Fruit fly (Drosophila melanogaster) whole organism, embryonic: ENCODE data around the gene CG43248.

Experiments
- BEAF-32 ChIP-seq: fragments of 200-800 bp; sonication (Bioruptor generic); optimal IDR thresholded peaks from 3 replicates; lab custom pipeline; 2017; ENCODE audit warnings: missing biosample characterization, missing genetic modification characterization, mild to moderate bottlenecking, moderate library complexity, missing genetic modification reagents
- CG10959 ChIP-seq: fragments of 200-800 bp; sonication (Bioruptor generic); IDR thresholded peaks from 2 replicates; pipeline ENCODE4 v1.3.6; 2022; ENCODE audit warnings: missing biosample characterization, missing genetic modification characterization
- CG13123 ChIP-seq: fragments of 200-800 bp; sonication (Bioruptor generic); optimal IDR thresholded peaks from 2 replicates; lab custom pipeline; 2016; ENCODE audit warnings: missing biosample characterization, missing genetic modification characterization
- CG15601 ChIP-seq: fragments of 200-800 bp; sonication (Bioruptor generic); optimal IDR thresholded peaks from 3 replicates; lab custom pipeline; 2019; ENCODE audit warnings: missing biosample characterization, mild to moderate bottlenecking, missing genetic modification characterization, moderate library complexity
- CG1602 ChIP-seq: fragments of 200-800 bp; sonication (Bioruptor generic); optimal IDR thresholded peaks from 3 replicates; lab custom pipeline; 2016; ENCODE audit warnings: missing biosample characterization, missing genetic modification characterization
- CG18011 ChIP-seq: fragments of 200-800 bp; sonication (Bioruptor generic); optimal IDR thresholded peaks from 2 replicates; lab custom pipeline; 2017; ENCODE audit warnings: missing biosample characterization, missing genetic modification characterization, mild to moderate bottlenecking, moderate library complexity, missing genotype
- CG18599 ChIP-seq: fragments of 200-800 bp; sonication (Bioruptor generic); optimal IDR thresholded peaks from 3 replicates; lab custom pipeline; 2017; ENCODE audit warnings: missing biosample characterization, missing genetic modification characterization, mild to moderate bottlenecking, moderate library complexity, missing genetic modification reagents
- CG2116 ChIP-seq: fragments of 200-800 bp; sonication (Bioruptor generic); optimal IDR thresholded peaks from 3 replicates; lab custom pipeline; 2018; ENCODE audit warnings: missing biosample characterization, mild to moderate bottlenecking, missing genetic modification characterization
- CG2199 ChIP-seq: fragments of 200-800 bp; sonication (Bioruptor generic); IDR thresholded peaks from 3 replicates; pipeline ENCODE4 v1.3.6; 2022; ENCODE audit warnings: missing biosample characterization, missing genetic modification characterization
- CG3065 ChIP-seq: fragments of 200-800 bp; sonication (Bioruptor generic); optimal IDR thresholded peaks from 2 replicates; lab custom pipeline; 2016; ENCODE audit warnings: missing biosample characterization, missing genetic modification characterization
- CG33557 ChIP-seq: fragments of 200-800 bp; sonication (Bioruptor generic); optimal IDR thresholded peaks from 2 replicates; lab custom pipeline; 2019; ENCODE audit warnings: missing biosample characterization, mild to moderate bottlenecking, missing genetic modification characterization, moderate library complexity
- CG6689 ChIP-seq: fragments of 200-800 bp; sonication (Bioruptor generic); IDR thresholded peaks from 2 replicates; pipeline ENCODE4 v1.3.6; 2022; ENCODE audit warnings: missing biosample characterization, missing genetic modification characterization
- CG7271 ChIP-seq: fragments of 200-800 bp; sonication (Bioruptor generic); optimal IDR thresholded peaks from 2 replicates; lab custom pipeline; 2018; ENCODE audit warnings: missing biosample characterization, mild to moderate bottlenecking, missing genetic modification characterization, moderate library complexity
- CG8089 ChIP-seq: fragments of 200-800 bp; sonication (Bioruptor generic); optimal IDR thresholded peaks from 3 replicates; lab custom pipeline; 2016; ENCODE audit warnings: missing biosample characterization, missing genetic modification characterization
- CG9215 ChIP-seq: fragments of 200-800 bp; sonication (Bioruptor generic); IDR thresholded peaks from 2 replicates; pipeline ENCODE4 v1.3.6; 2022; ENCODE audit warnings: missing biosample characterization, missing genetic modification characterization
- CG9817 ChIP-seq: fragments of 200-800 bp; sonication (Bioruptor generic); optimal IDR thresholded peaks from 2 replicates; lab custom pipeline; 2018; ENCODE audit warnings: missing biosample characterization, mild to moderate bottlenecking, missing genetic modification characterization, moderate library complexity
- CTCF ChIP-seq: fragments of 200-800 bp; sonication (Bioruptor generic); optimal IDR thresholded peaks from 2 replicates; lab custom pipeline; 2017; ENCODE audit warnings: missing biosample characterization, mild to moderate bottlenecking, missing genetic modification characterization, moderate library complexity
- Dad ChIP-seq: fragments of 200-800 bp; sonication (Bioruptor generic); optimal IDR thresholded peaks from 3 replicates; lab custom pipeline; 2016; ENCODE audit warnings: missing biosample characterization, missing genetic modification characterization
- Dref ChIP-seq: fragments of 200-800 bp; sonication (Bioruptor generic); IDR thresholded peaks from 2 replicates; pipeline ENCODE4 v1.3.6; 2022; ENCODE audit warnings: missing biosample characterization, missing genetic modification characterization
- E2f2 ChIP-seq: fragments of 200-800 bp; sonication (Bioruptor generic); IDR thresholded peaks from 2 replicates; pipeline ENCODE4 v1.3.6; 2022; ENCODE audit warnings: missing biosample characterization, missing genetic modification characterization
- H15 ChIP-seq: fragments of 200-800 bp; sonication (Bioruptor generic); IDR thresholded peaks from 3 replicates; pipeline ENCODE4 v1.3.6; 2022; ENCODE audit warnings: missing biosample characterization, missing genetic modification characterization
- Lpt ChIP-seq: fragments of >200 bp; optimal IDR thresholded peaks from 2 replicates; lab custom pipeline; 2018; ENCODE audit warnings: missing biosample characterization, missing genetic modification characterization
- Max ChIP-seq: fragments of 200-800 bp; sonication (Bioruptor generic); optimal IDR thresholded peaks from 2 replicates; lab custom pipeline; 2016; ENCODE audit warnings: missing biosample characterization, mild to moderate bottlenecking, missing genetic modification characterization
- Mes4 ChIP-seq: fragments of 200-800 bp; sonication (Bioruptor generic); optimal IDR thresholded peaks from 2 replicates; lab custom pipeline; 2016; ENCODE audit warnings: missing biosample characterization, missing genetic modification characterization
- Mrtf ChIP-seq: fragments of 200-800 bp; sonication (Bioruptor generic); IDR thresholded peaks from 3 replicates; pipeline ENCODE4 v1.3.6; 2022; ENCODE audit warnings: missing biosample characterization, missing genetic modification characterization
- Six4 ChIP-seq: fragments of 200-800 bp; sonication (Bioruptor generic); optimal IDR thresholded peaks from 2 replicates; lab custom pipeline; 2016; ENCODE audit warnings: missing biosample characterization, missing genetic modification characterization
- Sox100B ChIP-seq: fragments of 200-800 bp; sonication (Bioruptor generic); optimal IDR thresholded peaks from 3 replicates; lab custom pipeline; 2018; ENCODE audit warnings: missing biosample characterization, mild to moderate bottlenecking, missing genetic modification characterization
- amos ChIP-seq: fragments of 200-800 bp; sonication (Bioruptor generic); IDR thresholded peaks from 2 replicates; pipeline ENCODE4 v1.3.6; 2022; ENCODE audit warnings: missing biosample characterization, missing genetic modification characterization; ENCODE audit not compliant: partially characterized antibody
- ato ChIP-seq: fragments of 200-800 bp; sonication (Bioruptor generic); IDR thresholded peaks from 2 replicates; pipeline ENCODE4 v1.3.6; 2022; ENCODE audit warnings: missing biosample characterization, missing genetic modification characterization; ENCODE audit not compliant: partially characterized antibody
- btn ChIP-seq: fragments of 200-800 bp; sonication (Bioruptor generic); optimal IDR thresholded peaks from 2 replicates; lab custom pipeline; 2016; ENCODE audit warnings: missing biosample characterization, missing genetic modification characterization
- cad ChIP-seq: fragments of >200 bp; optimal IDR thresholded peaks from 2 replicates; lab custom pipeline; 2017; ENCODE audit warnings: missing biosample characterization, missing genetic modification characterization
- chinmo ChIP-seq: fragments of 200-800 bp; sonication (Bioruptor generic); IDR thresholded peaks from 4 replicates; pipeline ENCODE4 v1.3.6; 2022; ENCODE audit warnings: missing biosample characterization, missing genetic modification characterization; ENCODE audit not compliant: partially characterized antibody
- chn ChIP-seq: fragments of 200-800 bp; sonication (Bioruptor generic); optimal IDR thresholded peaks from 2 replicates; lab custom pipeline; 2016; ENCODE audit warnings: missing biosample characterization, missing genetic modification characterization
- croc ChIP-seq: fragments of 200-800 bp; sonication (Bioruptor generic); conservative IDR thresholded peaks from 3 replicates; pipeline ENCODE4 v1.3.6; 2022; ENCODE audit warnings: missing biosample characterization, missing genetic modification characterization
- crol ChIP-seq: fragments of 200-800 bp; sonication (Bioruptor generic); IDR thresholded peaks from 2 replicates; pipeline ENCODE4 v1.3.6; 2022; ENCODE audit warnings: missing biosample characterization, missing genetic modification characterization
- dan ChIP-seq: fragments of 200-800 bp; sonication (Bioruptor generic); IDR thresholded peaks from 2 replicates; pipeline ENCODE4 v1.3.6; 2022; ENCODE audit warnings: missing biosample characterization, missing genetic modification characterization
- emc ChIP-seq: fragments of 200-800 bp; sonication (Bioruptor generic); optimal IDR thresholded peaks from 2 replicates; lab custom pipeline; 2016; ENCODE audit warnings: missing biosample characterization, missing genetic modification characterization
- inv ChIP-seq: fragments of 200-800 bp; sonication (Bioruptor generic); IDR thresholded peaks from 2 replicates; pipeline ENCODE4 v1.3.6; 2022; ENCODE audit warnings: missing biosample characterization, missing genetic modification characterization; ENCODE audit not compliant: partially characterized antibody
- lov ChIP-seq, 2 experiments: fragments of 200-800 bp in 1 of 2; fragments of >200 bp in 1 of 2; sonication (Bioruptor generic) in 1 of 2; IDR thresholded peaks in 1 of 2; optimal IDR thresholded peaks in 1 of 2; 2 replicates in 1 of 2; 3 replicates in 1 of 2; pipeline versions ENCODE4 v1.3.6 to Lab custom; 2017 to 2022; ENCODE audit warnings: missing biosample characterization in 1 of 2, missing genetic modification characterization in 1 of 2
- mld ChIP-seq: fragments of 200-800 bp; sonication (Bioruptor generic); IDR thresholded peaks from 3 replicates; pipeline ENCODE4 v1.3.6; 2022; ENCODE audit warnings: missing biosample characterization, missing genetic modification characterization; ENCODE audit not compliant: partially characterized antibody
- oc ChIP-seq: fragments of 200-800 bp; sonication (Bioruptor generic); optimal IDR thresholded peaks from 2 replicates; lab custom pipeline; 2018; ENCODE audit warnings: missing biosample characterization, mild to moderate bottlenecking, missing genetic modification characterization, moderate library complexity
- run ChIP-seq: fragments of 200-800 bp; sonication (Bioruptor generic); optimal IDR thresholded peaks from 3 replicates; lab custom pipeline; 2018; ENCODE audit warnings: missing biosample characterization, mild to moderate bottlenecking, missing genetic modification characterization
- sc ChIP-seq, 3 experiments: fragments of >200 bp in 2 of 3; fragments of 200-800 bp in 1 of 3; sonication (Bioruptor generic) in 1 of 3; optimal IDR thresholded peaks; 2 replicates in 2 of 3; 3 replicates in 1 of 3; lab custom pipeline; 2017; ENCODE audit warnings: mild to moderate bottlenecking in 1 of 3, missing biosample characterization in 1 of 3, missing genetic modification characterization in 1 of 3, missing genetic modification reagents in 1 of 3
- slou ChIP-seq: fragments of 200-800 bp; sonication (Bioruptor generic); optimal IDR thresholded peaks from 3 replicates; lab custom pipeline; 2016; ENCODE audit warnings: missing biosample characterization, missing genetic modification characterization
- tna ChIP-seq: fragments of 200-800 bp; sonication (Bioruptor generic); IDR thresholded peaks from 2 replicates; pipeline ENCODE4 v1.3.6; 2022; ENCODE audit warnings: missing biosample characterization, missing genetic modification characterization; ENCODE audit not compliant: partially characterized antibody
- toy ChIP-seq: fragments of 200-800 bp; sonication (Bioruptor generic); IDR thresholded peaks from 2 replicates; pipeline ENCODE4 v1.3.6; 2022; ENCODE audit warnings: missing biosample characterization, missing genetic modification characterization
- wdn ChIP-seq: fragments of 200-800 bp; sonication (Bioruptor generic); IDR thresholded peaks from 2 replicates; pipeline ENCODE4 v1.3.6; 2022; ENCODE audit warnings: missing biosample characterization, missing genetic modification characterization
- zen ChIP-seq: fragments of 200-800 bp; sonication (Bioruptor generic); optimal IDR thresholded peaks from 3 replicates; lab custom pipeline; 2018; ENCODE audit warnings: missing biosample characterization, mild to moderate bottlenecking, missing genetic modification characterization, moderate library complexity

CG43248 gene

dm6 chr3L:15509398-15509797 is 21.9 kb downstream of the CG43248 start, which contains the start of the genes gdl and gdl-ORF39 (continued):
- TF ChIP-seq lov (optimal IDR thresholded peaks at IDR 0.05; lab: Kevin White, UChicago): no peak
- no peak for TF ChIP-seq lov (GFP tag; IDR thresholded peaks at IDR 0.05; lab: Robert Waterston, UW)
- no peak for TF ChIP-seq Mrtf
- no peak for TF ChIP-seq oc (tag; lab: Kevin White, UChicago)
- peak; percentile 6 for TF ChIP-seq CG15601 (tag; lab: Kevin White, UChicago)
- no peak for TF ChIP-seq Sox100B (GFP tag; lab: Kevin White, UChicago)
- TF ChIP-seq CG2116 (GFP tag; lab: Kevin White, UChicago): peak; percentile 50
- TF ChIP-seq E2f2 (GFP tag; lab: Robert Waterston, UW): peak; percentile 98
- no peak for TF ChIP-seq CG18011 (GFP tag; lab: Kevin White, UChicago)
- TF ChIP-seq emc (GFP tag; lab: Kevin White, UChicago): no peak
- TF ChIP-seq Dad (GFP tag; lab: Kevin White, UChicago): no peak
- no peak for TF ChIP-seq H15 (GFP tag; lab: Robert Waterston, UW)
- TF ChIP-seq sc (optimal IDR thresholded peaks at IDR 0.05; lab: Kevin White, UChicago): no peak
- TF ChIP-seq sc (GFP tag; optimal IDR thresholded peaks at IDR 0.05; lab: Kevin White, UChicago): no peak
- TF ChIP-seq btn (GFP tag; lab: Kevin White, UChicago): no peak
- peak; percentile 64 for TF ChIP-seq Dref (GFP tag; lab: Robert Waterston, UW)
- no peak for TF ChIP-seq crol (GFP tag; lab: Robert Waterston, UW)
- TF ChIP-seq CG33557: no peak
- no peak for TF ChIP-seq CG9215
- no peak for TF ChIP-seq ato (GFP tag; lab: Robert Waterston, UW)
- no peak for TF ChIP-seq chn
- no peak for TF ChIP-seq croc (GFP tag; lab: Robert Waterston, UW)
- no peak for TF ChIP-seq CG8089

dm6 chr3L:15508750-15509149 is 22.5 kb downstream of the CG43248 start, which contains the start of gene Z600:
Z600 (plus strand) TSS chr3L:15509061.
- TF ChIP-seq CG7271: peak; percentile 76
- 0 out of 3 replicates have a peak, but pooled peaks have one; percentile 16 for TF ChIP-seq mld (GFP tag; lab: Robert Waterston, UW)
- TF ChIP-seq CG9817 (tag; lab: Kevin White, UChicago): no peak
- peak; percentile 100 for TF ChIP-seq zen (tag; lab: Kevin White, UChicago)
- no peak for TF ChIP-seq Mes4 (GFP tag; lab: Kevin White, UChicago)
- peak; percentile 95 for TF ChIP-seq cad (GFP tag; lab: Kevin White, UChicago)
- 0 out of 2 replicates have a peak, but pooled peaks have one; percentile 14 for TF ChIP-seq tna (GFP tag; lab: Robert Waterston, UW)
- peak; percentile 21; the same call in 1 of the 2 replicates for TF ChIP-seq inv (GFP tag; lab: Robert Waterston, UW)

- no peak for TF ChIP-seq amos (GFP tag; lab: Robert Waterston, UW)
- peak; percentile 97 for TF ChIP-seq run
- peak; percentile 97 for TF ChIP-seq Six4 (GFP tag; lab: Kevin White, UChicago)
- TF ChIP-seq CG3065 (GFP tag; lab: Kevin White, UChicago): peak; percentile 92
- TF ChIP-seq emc (GFP tag; lab: Kevin White, UChicago): peak; percentile 90
- no peak for TF ChIP-seq Lpt (GFP tag; lab: Kevin White, UChicago)
- TF ChIP-seq chinmo (GFP tag; lab: Robert Waterston, UW): no peak
- TF ChIP-seq CG18599 (GFP tag; lab: Kevin White, UChicago): peak; percentile 99
- TF ChIP-seq CG13123 (GFP tag; lab: Kevin White, UChicago): peak; percentile 91
- peak; percentile 87 for TF ChIP-seq CG2116 (GFP tag; lab: Kevin White, UChicago)
- TF ChIP-seq CTCF (GFP tag; lab: Kevin White, UChicago): peak; percentile 71
- TF ChIP-seq Max (GFP tag; lab: Kevin White, UChicago): peak; percentile 98
- TF ChIP-seq CG10959 (GFP tag; lab: Robert Waterston, UW): peak; percentile 94; the same call in 1 of the 2 replicates
- TF ChIP-seq toy: no peak; the same call in 1 of the 2 replicates
- no peak for TF ChIP-seq dan (GFP tag; lab: Robert Waterston, UW)
- TF ChIP-seq CG9215: no peak
- TF ChIP-seq CG2199 (GFP tag; lab: Robert Waterston, UW): peak; percentile 94
- peak; percentile 96 for TF ChIP-seq CG6689
- TF ChIP-seq BEAF-32 (GFP tag; lab: Kevin White, UChicago): peak; percentile 29
- TF ChIP-seq CG1602 (GFP tag; lab: Kevin White, UChicago): peak; percentile 93
- peak; percentile 89 for TF ChIP-seq slou (GFP tag; lab: Kevin White, UChicago)
- TF ChIP-seq wdn: peak; percentile 93
Observed at dm6 chr3L:15508233-15508632, 23.0 kb downstream of the CG43248 start, which contains the start of gene CG7841. CG7841 (minus strand) TSS chr3L:15508252.
